Worm (Caenorhabditis elegans) whole organism, young adult: ENCODE results near the gene zipt-3.

ENCODE experiments used
- lin-40 ChIP-seq: sonication (generic microtip); optimal IDR thresholded peaks from 2 replicates; lab custom pipeline; 2016; ENCODE audit warnings: missing genetic modification characterization, mild to moderate bottlenecking, missing compliant biosample characterization, missing genotype, missing genetic modification reagents
- mcd-1 ChIP-seq: fragments of 200-800 bp; sonication (Bioruptor generic); IDR thresholded peaks from 2 replicates; pipeline ENCODE4 v1.3.6; 2022; ENCODE audit warnings: missing genetic modification reagents, missing genetic modification characterization, missing compliant biosample characterization
- ztf-28 ChIP-seq: fragments of 200-800 bp; sonication (Bioruptor generic); IDR thresholded peaks from 2 replicates; pipeline ENCODE4 v1.3.6; 2022; ENCODE audit warnings: missing genetic modification reagents, missing genetic modification characterization, missing compliant biosample characterization

DNA sequence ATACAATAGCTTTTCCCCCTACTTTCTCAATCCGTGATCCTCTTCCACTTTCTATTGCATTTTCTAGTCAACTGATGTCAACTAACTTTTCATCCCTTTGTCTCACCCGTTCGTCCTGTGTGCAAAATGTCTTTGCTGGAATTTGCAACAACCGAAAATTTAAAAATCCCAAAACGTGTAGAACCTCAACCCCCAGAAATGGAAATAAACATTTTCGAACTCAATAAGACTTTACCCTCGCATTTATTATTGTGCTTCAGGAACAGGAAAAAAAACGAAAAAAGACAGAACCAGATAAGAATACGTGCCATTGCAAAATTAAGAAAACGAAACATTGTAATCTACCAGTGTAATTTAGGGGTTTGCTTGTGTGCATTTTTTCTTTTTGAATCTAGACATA is 5.8 kb upstream of the zipt-3 start:
- TF ChIP-seq ztf-28 (GFP tag; lab: Robert Waterston, UW) (no peak), mcd-1 (GFP tag; lab: Robert Waterston, UW) (no peak), lin-40 (no peak)
